Worm (Caenorhabditis elegans): Measurements from ENCODE around the gene acl-1.

The acl-1 gene

ce11 chrX:15865868-15866555 lies 16.3 kb downstream of the acl-1 start, which contains the start of the genes csb-1 and F53H4.4:
Gene csb-1 (minus strand): TSS chrX:15865918.
Gene F53H4.4 (plus strand): TSS chrX:15866387.
- TF ChIP-seq gmeb-1 (tag; optimal IDR thresholded peaks at IDR 0.05) (peak; percentile 58), R02D3.7 (tag; optimal IDR thresholded peaks at IDR 0.05) (no peak), mab-5 (tag; optimal IDR thresholded peaks at IDR 0.05) (no peak), lsy-2 (tag; optimal IDR thresholded peaks at IDR 0.05) (peak; percentile 50 to 89), lin-13 (GFP tag; optimal IDR thresholded peaks at IDR 0.05) (peak; percentile 68), egl-27 (tag; optimal IDR thresholded peaks at IDR 0.05) (no peak), Y55F3AM.14 (GFP tag; optimal IDR thresholded peaks at IDR 0.05) (no peak), ZK546.5 (tag; optimal IDR thresholded peaks at IDR 0.05) (no peak), nhr-129 (tag; optimal IDR thresholded peaks at IDR 0.05) (peak; percentile 76), elt-3 (tag; optimal IDR thresholded peaks at IDR 0.05) (no peak), nhr-10 (tag; optimal IDR thresholded peaks at IDR 0.05) (no peak), ztf-4 (tag; optimal IDR thresholded peaks at IDR 0.05) (no peak), nhr-25 (tag; optimal IDR thresholded peaks at IDR 0.05) (no peak), sem-4 (tag; optimal IDR thresholded peaks at IDR 0.05) (peak; percentile 77), unc-62 (GFP tag; optimal IDR thresholded peaks at IDR 0.05) (no peak), nhr-23 (tag; optimal IDR thresholded peaks at IDR 0.05) (no peak), nhr-77 (tag; optimal IDR thresholded peaks at IDR 0.05) (no peak), nhr-237 (tag; optimal IDR thresholded peaks at IDR 0.05) (no peak), sma-9 (GFP tag; optimal IDR thresholded peaks at IDR 0.05) (peak; percentile 79), sma-9 (tag; optimal IDR thresholded peaks at IDR 0.05) (no peak), ztf-11 (tag; optimal IDR thresholded peaks at IDR 0.05) (no peak), nhr-12 (tag; optimal IDR thresholded peaks at IDR 0.05) (no peak), ceh-82 (tag; optimal IDR thresholded peaks at IDR 0.05) (no peak), ceh-16 (tag; optimal IDR thresholded peaks at IDR 0.05) (no peak), unc-39 (tag; optimal IDR thresholded peaks at IDR 0.05) (no peak), zag-1 (tag; optimal IDR thresholded peaks at IDR 0.05) (no peak), snpc-4 (tag; optimal IDR thresholded peaks at IDR 0.05) (peak; percentile 14), crh-2 (tag; optimal IDR thresholded peaks at IDR 0.05) (peak; percentile 67), nhr-6 (tag; optimal IDR thresholded peaks at IDR 0.05) (no peak), C34F6.9 (tag; optimal IDR thresholded peaks at IDR 0.05) (peak; percentile 78), dmd-4 (tag; optimal IDR thresholded peaks at IDR 0.05) (no peak), sma-3 (GFP tag; optimal IDR thresholded peaks at IDR 0.05) (peak; percentile 72), ama-1 (optimal IDR thresholded peaks at IDR 0.05) (no peak), nhr-11 (tag; optimal IDR thresholded peaks at IDR 0.05) (no peak), aly-2 (tag; optimal IDR thresholded peaks at IDR 0.05) (no peak), lin-11 (tag; optimal IDR thresholded peaks at IDR 0.05) (peak; percentile 49), skn-1 (tag; optimal IDR thresholded peaks at IDR 0.05) (peak; percentile 51), nhr-21 (tag; optimal IDR thresholded peaks at IDR 0.05) (peak; percentile 29), mbf-1 (tag; optimal IDR thresholded peaks at IDR 0.05) (no peak), blmp-1 (tag; optimal IDR thresholded peaks at IDR 0.05; ENCODE audit: insufficient read depth) (no peak), alr-1 (tag; optimal IDR thresholded peaks at IDR 0.05) (no peak), ztf-1 (GFP tag; conservative IDR thresholded peaks at IDR 0.05) (no peak), F13H6.1 (tag; optimal IDR thresholded peaks at IDR 0.05) (peak; percentile 53), unc-55 (GFP tag; optimal IDR thresholded peaks at IDR 0.05) (peak; percentile 89), fos-1 (tag; optimal IDR thresholded peaks at IDR 0.05) (peak; percentile 73), mdl-1 (tag; optimal IDR thresholded peaks at IDR 0.05) (peak; percentile 72 to 96), lin-39 (tag; optimal IDR thresholded peaks at IDR 0.05) (no peak), elt-1 (tag; optimal IDR thresholded peaks at IDR 0.05) (no peak), peb-1 (tag; optimal IDR thresholded peaks at IDR 0.05) (no peak)
